Worm (Caenorhabditis elegans): ENCODE data around the gene nprl-2.

nprl-2 gene

DNA sequence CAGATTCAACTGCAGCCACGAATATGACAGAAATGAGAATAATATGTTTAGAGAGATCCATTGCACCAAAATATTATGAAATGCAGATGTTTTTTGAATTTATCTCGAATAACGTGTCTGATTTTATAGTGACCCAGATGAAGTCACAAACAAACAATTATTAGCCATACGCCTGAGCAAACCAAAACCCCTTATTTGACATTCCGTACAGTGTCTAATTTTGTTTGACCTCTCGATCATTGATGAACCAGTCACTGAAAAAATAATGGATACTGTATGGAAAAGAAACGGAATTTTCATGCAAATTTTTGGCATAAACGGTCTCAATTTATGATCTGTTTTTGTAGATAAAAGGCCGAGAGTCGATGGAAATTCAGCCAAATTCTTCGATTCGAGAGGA is 40.4 kb upstream of the nprl-2 start, which contains the start of the genes R05G6.9 and R05G6.3:
Gene R05G6.9 (minus strand): TSS at position 101 of the 400 bp plus-strand sequence.
Gene R05G6.3 (plus strand): TSS at position 386 of the 400 bp plus-strand sequence.
- no peak for TF ChIP-seq zag-1 (tag; optimal IDR thresholded peaks at IDR 0.05)
- TF ChIP-seq nhr-28 (tag; optimal IDR thresholded peaks at IDR 0.05), result no peak
- TF ChIP-seq nhr-76 (tag; optimal IDR thresholded peaks at IDR 0.05), result no peak
- TF ChIP-seq mdl-1 (tag; optimal IDR thresholded peaks at IDR 0.05), result no peak
- no peak for TF ChIP-seq egl-5 (tag; optimal IDR thresholded peaks at IDR 0.05)

DNA sequence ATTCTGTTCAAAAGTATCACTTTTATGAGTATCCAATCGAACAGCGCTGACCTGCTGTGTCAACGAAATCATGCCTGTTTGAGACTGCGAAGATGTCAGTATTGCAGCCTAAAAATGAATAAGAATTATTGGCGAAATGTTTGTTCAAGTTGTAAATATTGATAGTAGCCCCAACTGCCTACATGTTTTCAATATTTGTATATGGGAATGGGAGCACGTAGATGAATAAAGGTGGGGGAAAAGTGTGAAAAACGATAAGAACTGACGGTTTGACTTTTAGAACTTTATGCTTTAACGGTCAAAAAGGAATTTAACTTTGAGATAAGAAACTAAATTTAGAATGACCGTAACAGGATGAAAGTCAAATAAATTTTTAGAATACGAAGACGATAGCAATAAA is 36.4 kb upstream of the nprl-2 start:
- TF ChIP-seq pqm-1 (tag; optimal IDR thresholded peaks at IDR 0.05), result peak; percentile 73
- TF ChIP-seq nhr-43 (tag; optimal IDR thresholded peaks at IDR 0.05; ENCODE audit: poor library complexity, severe bottlenecking), result no peak
- peak; percentile 62 for TF ChIP-seq elt-2 (tag; optimal IDR thresholded peaks at IDR 0.05)
- no peak for TF ChIP-seq hmg-11 (tag; optimal IDR thresholded peaks at IDR 0.05)
- TF ChIP-seq tbx-2 (tag; optimal IDR thresholded peaks at IDR 0.05), result no peak
- TF ChIP-seq nhr-25 (tag; optimal IDR thresholded peaks at IDR 0.05), result no peak
- TF ChIP-seq pha-4 (tag; optimal IDR thresholded peaks at IDR 0.05), result peak; percentile 50
- no peak for TF ChIP-seq unc-39 (tag; optimal IDR thresholded peaks at IDR 0.05)
- no peak for TF ChIP-seq sea-2 (GFP tag; optimal IDR thresholded peaks at IDR 0.05)
- no peak for TF ChIP-seq ceh-28 (tag; optimal IDR thresholded peaks at IDR 0.05)
- TF ChIP-seq ztf-11 (tag; optimal IDR thresholded peaks at IDR 0.05), result no peak
- no peak for TF ChIP-seq nfya-1 (tag; optimal IDR thresholded peaks at IDR 0.05; ENCODE audit: insufficient read depth)
- TF ChIP-seq fkh-2 (tag; optimal IDR thresholded peaks at IDR 0.05), result no peak
- TF ChIP-seq lin-39 (tag; optimal IDR thresholded peaks at IDR 0.05), result no peak
- no peak for TF ChIP-seq mdl-1 (tag; optimal IDR thresholded peaks at IDR 0.05)
- no peak for TF ChIP-seq elt-1 (tag; optimal IDR thresholded peaks at IDR 0.05)
- TF ChIP-seq elt-3 (tag; optimal IDR thresholded peaks at IDR 0.05), result no peak
- TF ChIP-seq egl-5 (tag; optimal IDR thresholded peaks at IDR 0.05), result no peak
- TF ChIP-seq lin-15B (tag; optimal IDR thresholded peaks at IDR 0.05), result no peak
- no peak for TF ChIP-seq egl-27 (tag; optimal IDR thresholded peaks at IDR 0.05)
- no peak for TF ChIP-seq fos-1 (tag; optimal IDR thresholded peaks at IDR 0.05)

DNA sequence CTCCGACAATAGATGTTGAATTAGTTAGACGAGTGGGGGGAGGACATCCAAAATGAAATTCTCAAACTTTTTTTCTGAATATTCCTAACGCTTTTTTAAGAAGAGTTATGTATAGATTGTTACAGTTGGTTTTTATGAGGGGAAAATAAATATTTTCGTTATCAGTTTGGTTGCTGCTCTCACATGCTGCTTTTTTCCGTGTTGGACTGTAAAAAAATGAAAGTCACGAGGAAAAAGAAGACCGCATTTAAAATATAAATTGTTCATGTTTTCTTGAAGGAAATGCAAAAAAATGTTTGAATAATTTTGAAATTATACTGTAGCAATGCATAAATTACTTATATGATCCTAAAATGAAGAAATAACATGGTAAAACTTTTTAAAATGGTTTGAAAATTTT is 35.8 kb upstream of the nprl-2 start:
- no peak for TF ChIP-seq mdl-1 (tag; optimal IDR thresholded peaks at IDR 0.05)
- TF ChIP-seq ztf-11 (tag; optimal IDR thresholded peaks at IDR 0.05), result no peak
- TF ChIP-seq pha-4 (tag; optimal IDR thresholded peaks at IDR 0.05), result peak; percentile 48
- no peak for TF ChIP-seq nhr-43 (tag; optimal IDR thresholded peaks at IDR 0.05; ENCODE audit: poor library complexity, severe bottlenecking)
- TF ChIP-seq unc-62 (GFP tag; optimal IDR thresholded peaks at IDR 0.05), result no peak
- TF ChIP-seq nhr-28 (tag; optimal IDR thresholded peaks at IDR 0.05), result no peak
- TF ChIP-seq elt-2 (tag; optimal IDR thresholded peaks at IDR 0.05), result peak; percentile 65
- TF ChIP-seq nhr-237 (tag; optimal IDR thresholded peaks at IDR 0.05), result no peak
- TF ChIP-seq lsy-12 (tag; optimal IDR thresholded peaks at IDR 0.05), result no peak
- no peak for TF ChIP-seq sea-2 (GFP tag; optimal IDR thresholded peaks at IDR 0.05)
- TF ChIP-seq ceh-16 (tag; optimal IDR thresholded peaks at IDR 0.05), result no peak
- peak; percentile 50 for TF ChIP-seq pqm-1 (tag; optimal IDR thresholded peaks at IDR 0.05)
- TF ChIP-seq unc-39 (tag; optimal IDR thresholded peaks at IDR 0.05), result no peak
- no peak for TF ChIP-seq lin-39 (tag; optimal IDR thresholded peaks at IDR 0.05)
- TF ChIP-seq ama-1 (optimal IDR thresholded peaks at IDR 0.05), result no peak

DNA sequence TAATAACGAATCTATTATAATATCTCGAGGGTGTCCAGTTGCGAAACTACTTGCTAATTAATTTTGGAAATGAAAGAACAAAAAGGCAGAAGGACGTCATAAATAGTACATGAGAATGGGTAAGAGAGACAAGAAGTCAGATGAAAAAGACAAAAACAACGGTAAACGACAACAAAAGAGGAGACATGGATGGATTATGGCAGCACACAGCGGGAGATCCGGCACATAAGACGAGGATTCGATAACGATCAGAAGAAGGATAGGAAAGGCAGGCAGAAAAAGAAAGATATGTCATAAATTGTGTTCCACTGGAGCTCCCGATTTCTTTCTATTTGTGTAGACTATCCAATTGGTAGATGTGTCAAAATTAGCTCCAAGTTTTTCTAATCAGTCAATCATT is 35.0 kb upstream of the nprl-2 start:
- TF ChIP-seq elt-1 (tag; optimal IDR thresholded peaks at IDR 0.05), result no peak
- TF ChIP-seq nhr-237 (tag; optimal IDR thresholded peaks at IDR 0.05), result no peak
- no peak for TF ChIP-seq hmg-11 (tag; optimal IDR thresholded peaks at IDR 0.05)
- no peak for TF ChIP-seq nhr-28 (tag; optimal IDR thresholded peaks at IDR 0.05)
- TF ChIP-seq ceh-28 (tag; optimal IDR thresholded peaks at IDR 0.05), result no peak
- no peak for TF ChIP-seq R02D3.7 (tag; optimal IDR thresholded peaks at IDR 0.05)
- TF ChIP-seq mml-1 (tag; optimal IDR thresholded peaks at IDR 0.05), result no peak
- no peak for TF ChIP-seq fos-1 (tag; optimal IDR thresholded peaks at IDR 0.05)

DNA sequence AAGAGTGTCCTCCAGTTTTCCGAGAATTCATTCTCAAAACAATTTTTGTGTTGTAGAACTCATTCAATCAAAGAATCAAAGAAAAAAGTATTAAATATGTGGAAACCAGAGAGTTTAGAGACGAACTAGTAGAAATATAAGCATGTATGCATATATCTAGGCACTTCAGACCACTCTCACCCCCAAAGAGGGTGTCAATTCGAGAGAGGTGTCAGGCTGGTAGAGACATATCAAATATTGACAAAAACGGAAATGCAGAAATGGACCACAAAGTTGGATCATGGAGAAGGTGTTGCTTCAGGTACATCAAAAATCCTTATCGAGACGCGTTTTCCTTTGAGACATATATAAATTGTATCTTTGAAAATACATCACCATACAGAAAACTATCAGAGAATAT is 32.9 kb upstream of the nprl-2 start:
- TF ChIP-seq pha-4 (tag; optimal IDR thresholded peaks at IDR 0.05), result peak; percentile 27
- no peak for TF ChIP-seq nhr-43 (tag; optimal IDR thresholded peaks at IDR 0.05; ENCODE audit: poor library complexity, severe bottlenecking)

All from whole organism, L3 larva.